Worm (Caenorhabditis elegans): Measurements from ENCODE around the gene K09C4.1.

The K09C4.1 gene

ce11 chrX:3332824-3333223 is 34.1 kb downstream of the K09C4.1 start, which contains the start of gene F11D5.1:
TSS of gene F11D5.1 (plus strand) at chrX:3333124.
- no peak for TF ChIP-seq ceh-9 (tag; optimal IDR thresholded peaks at IDR 0.05)
- no peak for TF ChIP-seq unc-39 (tag; optimal IDR thresholded peaks at IDR 0.05)
- no peak for TF ChIP-seq pqm-1 (tag; optimal IDR thresholded peaks at IDR 0.05)
- TF ChIP-seq ama-1 (optimal IDR thresholded peaks at IDR 0.05) = no peak
- TF ChIP-seq sea-2 (GFP tag; optimal IDR thresholded peaks at IDR 0.05) = no peak
- no peak for TF ChIP-seq hmg-11 (tag; optimal IDR thresholded peaks at IDR 0.05)
- TF ChIP-seq ceh-16 (tag; optimal IDR thresholded peaks at IDR 0.05) = no peak
- no peak for TF ChIP-seq lin-15B (tag; optimal IDR thresholded peaks at IDR 0.05)
- TF ChIP-seq unc-62 (GFP tag; optimal IDR thresholded peaks at IDR 0.05) = no peak
- TF ChIP-seq egl-5 (tag; optimal IDR thresholded peaks at IDR 0.05) = no peak
- TF ChIP-seq aly-2 (tag; optimal IDR thresholded peaks at IDR 0.05) = no peak
- TF ChIP-seq mml-1 (tag; optimal IDR thresholded peaks at IDR 0.05) = no peak
- no peak for TF ChIP-seq eor-1 (tag; optimal IDR thresholded peaks at IDR 0.05)

- TF ChIP-seq pha-4 (tag; optimal IDR thresholded peaks at IDR 0.05) = peak; percentile 39
- TF ChIP-seq pqm-1 (tag; optimal IDR thresholded peaks at IDR 0.05) = peak; percentile 87
- TF ChIP-seq elt-2 (tag; optimal IDR thresholded peaks at IDR 0.05) = peak; percentile 95
- TF ChIP-seq ceh-28 (tag; optimal IDR thresholded peaks at IDR 0.05) = no peak
Observed at ce11 chrX:3334115-3334514, 35.4 kb downstream of the K09C4.1 start.

ce11 chrX:3339882-3340281 is 41.2 kb downstream of the K09C4.1 start:
- TF ChIP-seq nhr-77 (tag; optimal IDR thresholded peaks at IDR 0.05) = no peak
- no peak for TF ChIP-seq elt-3 (tag; optimal IDR thresholded peaks at IDR 0.05)
- no peak for TF ChIP-seq egl-5 (tag; optimal IDR thresholded peaks at IDR 0.05)
- no peak for TF ChIP-seq zag-1 (tag; optimal IDR thresholded peaks at IDR 0.05)
- no peak for TF ChIP-seq lsy-12 (tag; optimal IDR thresholded peaks at IDR 0.05)
- no peak for TF ChIP-seq nhr-28 (tag; optimal IDR thresholded peaks at IDR 0.05)
- no peak for TF ChIP-seq mml-1 (tag; optimal IDR thresholded peaks at IDR 0.05)
- TF ChIP-seq sea-2 (GFP tag; optimal IDR thresholded peaks at IDR 0.05) = no peak
- TF ChIP-seq nhr-43 (tag; optimal IDR thresholded peaks at IDR 0.05; ENCODE audit: poor library complexity, severe bottlenecking) = no peak
- no peak for TF ChIP-seq lin-15B (tag; optimal IDR thresholded peaks at IDR 0.05)
- no peak for TF ChIP-seq snpc-4 (tag; optimal IDR thresholded peaks at IDR 0.05)
- TF ChIP-seq nhr-237 (tag; optimal IDR thresholded peaks at IDR 0.05) = no peak
- TF ChIP-seq skn-1 (tag; optimal IDR thresholded peaks at IDR 0.05) = no peak
- no peak for TF ChIP-seq egl-27 (tag; optimal IDR thresholded peaks at IDR 0.05)
- TF ChIP-seq mdl-1 (tag; optimal IDR thresholded peaks at IDR 0.05) = no peak
- no peak for TF ChIP-seq elt-2 (tag; optimal IDR thresholded peaks at IDR 0.05)
- no peak for TF ChIP-seq pha-4 (tag; optimal IDR thresholded peaks at IDR 0.05)
- TF ChIP-seq nhr-11 (tag; optimal IDR thresholded peaks at IDR 0.05) = no peak

- peak; percentile 69 for TF ChIP-seq elt-1 (tag; optimal IDR thresholded peaks at IDR 0.05)
- no peak for TF ChIP-seq elt-3 (tag; optimal IDR thresholded peaks at IDR 0.05)
- TF ChIP-seq nhr-25 (tag; optimal IDR thresholded peaks at IDR 0.05) = peak; percentile 58
- no peak for TF ChIP-seq unc-39 (tag; optimal IDR thresholded peaks at IDR 0.05)
- peak; percentile 14 for TF ChIP-seq nhr-23 (tag; optimal IDR thresholded peaks at IDR 0.05)
- peak; percentile 18 for TF ChIP-seq egl-5 (tag; optimal IDR thresholded peaks at IDR 0.05)
Observed at ce11 chrX:3343620-3344197, 45.0 kb downstream of the K09C4.1 start.

ce11 chrX:3347904-3348441 is 49.3 kb downstream of the K09C4.1 start, which contains the start of gene ZK816.3:
TSS of gene ZK816.3 (plus strand) at chrX:3348391.
- peak; percentile 0 for TF ChIP-seq pha-4 (tag; optimal IDR thresholded peaks at IDR 0.05)
- no peak for TF ChIP-seq ceh-28 (tag; optimal IDR thresholded peaks at IDR 0.05)
- peak; percentile 24 for TF ChIP-seq nhr-43 (tag; optimal IDR thresholded peaks at IDR 0.05; ENCODE audit: poor library complexity, severe bottlenecking)
- peak; percentile 7 for TF ChIP-seq nhr-23 (tag; optimal IDR thresholded peaks at IDR 0.05)

ce11 chrX:3350306-3350705 is 51.6 kb downstream of the K09C4.1 start, which contains the start of gene nspg-4:
TSS of gene nspg-4 (minus strand) at chrX:3350406.
- TF ChIP-seq sea-2 (GFP tag; optimal IDR thresholded peaks at IDR 0.05) = no peak
- TF ChIP-seq eor-1 (tag; optimal IDR thresholded peaks at IDR 0.05) = no peak
- no peak for TF ChIP-seq egl-5 (tag; optimal IDR thresholded peaks at IDR 0.05)
- no peak for TF ChIP-seq snpc-4 (tag; optimal IDR thresholded peaks at IDR 0.05)
- TF ChIP-seq fkh-2 (tag; optimal IDR thresholded peaks at IDR 0.05) = no peak
- no peak for TF ChIP-seq nhr-43 (tag; optimal IDR thresholded peaks at IDR 0.05; ENCODE audit: poor library complexity, severe bottlenecking)
- TF ChIP-seq skn-1 (tag; optimal IDR thresholded peaks at IDR 0.05) = no peak
- no peak for TF ChIP-seq elt-1 (tag; optimal IDR thresholded peaks at IDR 0.05)
- no peak for TF ChIP-seq nfya-1 (tag; optimal IDR thresholded peaks at IDR 0.05; ENCODE audit: insufficient read depth)
- TF ChIP-seq nhr-76 (tag; optimal IDR thresholded peaks at IDR 0.05) = no peak
- no peak for TF ChIP-seq tbx-2 (tag; optimal IDR thresholded peaks at IDR 0.05)

All from whole organism, L3 larva.